Fruit fly (Drosophila melanogaster) whole organism, embryonic: ENCODE measurements around the gene spn-B.

ENCODE experiments used
- CG11456 ChIP-seq: fragments of 200-800 bp; sonication (Bioruptor generic); IDR thresholded peaks from 3 replicates; pipeline ENCODE4 v1.3.6; 2022; ENCODE audit warnings: missing biosample characterization, missing genetic modification characterization
- CG11504 ChIP-seq: fragments of 200-800 bp; sonication (Bioruptor generic); optimal IDR thresholded peaks from 3 replicates; lab custom pipeline; 2019; ENCODE audit warnings: missing biosample characterization, mild to moderate bottlenecking, missing genetic modification characterization, moderate library complexity
- CG11723 ChIP-seq: fragments of 200-800 bp; sonication (Bioruptor generic); optimal IDR thresholded peaks from 2 replicates; lab custom pipeline; 2017; ENCODE audit warnings: missing biosample characterization, mild to moderate bottlenecking, missing genetic modification characterization
- CG12104 ChIP-seq: fragments of 200-800 bp; sonication (Bioruptor generic); optimal IDR thresholded peaks from 3 replicates; lab custom pipeline; 2016; ENCODE audit warnings: missing biosample characterization, missing genetic modification characterization
- CG12942 ChIP-seq: fragments of 200-800 bp; sonication (Bioruptor generic); optimal IDR thresholded peaks from 3 replicates; lab custom pipeline; 2016; ENCODE audit warnings: missing biosample characterization, missing genetic modification characterization
- CG14050 ChIP-seq: fragments of 200-800 bp; sonication (Bioruptor generic); IDR thresholded peaks from 3 replicates; pipeline ENCODE4 v1.3.6; 2022; ENCODE audit warnings: missing biosample characterization, missing genetic modification characterization
- CG14441 ChIP-seq: fragments of 200-800 bp; sonication (Bioruptor generic); IDR thresholded peaks from 2 replicates; pipeline ENCODE4 v1.3.6; 2022; ENCODE audit warnings: missing biosample characterization, missing genetic modification characterization
- CG14710 ChIP-seq: fragments of 200-800 bp; sonication (Bioruptor generic); optimal IDR thresholded peaks from 3 replicates; lab custom pipeline; 2019; ENCODE audit warnings: missing biosample characterization, mild to moderate bottlenecking, missing genetic modification characterization, moderate library complexity
- CG15011 ChIP-seq: fragments of 200-800 bp; sonication (Bioruptor generic); optimal IDR thresholded peaks from 3 replicates; lab custom pipeline; 2018; ENCODE audit warnings: missing biosample characterization, mild to moderate bottlenecking, missing genetic modification characterization
- CG15601 ChIP-seq: fragments of 200-800 bp; sonication (Bioruptor generic); optimal IDR thresholded peaks from 3 replicates; lab custom pipeline; 2019; ENCODE audit warnings: missing biosample characterization, mild to moderate bottlenecking, missing genetic modification characterization, moderate library complexity
- CG17186 ChIP-seq: fragments of 200-800 bp; sonication (Bioruptor generic); optimal IDR thresholded peaks from 3 replicates; lab custom pipeline; 2017; ENCODE audit warnings: missing biosample characterization, missing genetic modification reagents, missing genetic modification characterization
- CG17361 ChIP-seq: fragments of 200-800 bp; sonication (Bioruptor generic); IDR thresholded peaks from 3 replicates; pipeline ENCODE4 v1.3.6; 2022; ENCODE audit warnings: missing biosample characterization, missing genetic modification characterization
- CG17612 ChIP-seq: fragments of 200-800 bp; sonication (Bioruptor generic); IDR thresholded peaks from 2 replicates; pipeline ENCODE4 v1.3.6; 2022; ENCODE audit warnings: missing biosample characterization, missing genetic modification characterization
- CG18262 ChIP-seq: fragments of 200-800 bp; optimal IDR thresholded peaks from 3 replicates; lab custom pipeline; 2019; ENCODE audit warnings: missing biosample characterization, mild to moderate bottlenecking, missing genetic modification characterization, moderate library complexity
- CG2199 ChIP-seq: fragments of 200-800 bp; sonication (Bioruptor generic); IDR thresholded peaks from 3 replicates; pipeline ENCODE4 v1.3.6; 2022; ENCODE audit warnings: missing biosample characterization, missing genetic modification characterization
- CG3726 ChIP-seq: fragments of 200-800 bp; sonication (Bioruptor generic); IDR thresholded peaks from 3 replicates; pipeline ENCODE4, ENCODE4 v1.3.6; 2022; ENCODE audit warnings: missing biosample characterization, missing genetic modification characterization
- CG5180 ChIP-seq: fragments of 200-800 bp; sonication (Bioruptor generic); optimal IDR thresholded peaks from 3 replicates; lab custom pipeline; 2017; ENCODE audit warnings: missing biosample characterization, missing genetic modification characterization, mild to moderate bottlenecking, moderate library complexity, missing genetic modification reagents
- CG5245 ChIP-seq: fragments of 200-800 bp; sonication (Bioruptor generic); optimal IDR thresholded peaks from 3 replicates; lab custom pipeline; 2016; ENCODE audit warnings: missing biosample characterization, missing genetic modification characterization
- CG6765 ChIP-seq: fragments of 200-800 bp; sonication (Bioruptor generic); optimal IDR thresholded peaks from 3 replicates; lab custom pipeline; 2017; ENCODE audit warnings: missing biosample characterization, mild to moderate bottlenecking, missing genetic modification characterization
- CG7786 ChIP-seq: fragments of 200-800 bp; sonication (Bioruptor generic); optimal IDR thresholded peaks from 2 replicates; lab custom pipeline; 2016; ENCODE audit warnings: missing biosample characterization, missing genetic modification characterization
- CG8281 ChIP-seq: fragments of 200-800 bp; sonication (Bioruptor generic); optimal IDR thresholded peaks from 2 replicates; lab custom pipeline; 2018; ENCODE audit warnings: missing biosample characterization, mild to moderate bottlenecking, missing genetic modification characterization, moderate library complexity
- CHES-1-like ChIP-seq: fragments of 200-800 bp; sonication (Bioruptor generic); optimal IDR thresholded peaks from 2 replicates; lab custom pipeline; 2016; ENCODE audit warnings: missing biosample characterization, missing genetic modification characterization
- Dek ChIP-seq: fragments of 200-800 bp; sonication (Bioruptor generic); optimal IDR thresholded peaks from 3 replicates; lab custom pipeline; 2019; ENCODE audit warnings: missing biosample characterization, mild to moderate bottlenecking, missing genetic modification characterization, moderate library complexity
- Doc2 ChIP-seq: fragments of 200-800 bp; sonication (Bioruptor generic); IDR thresholded peaks from 2 replicates; pipeline ENCODE4 v1.3.6; 2022; ENCODE audit warnings: missing biosample characterization, missing genetic modification characterization
- Eip74EF ChIP-seq, 2 experiments: fragments of 200-800 bp in 1 of 2; fragments of >200 bp in 1 of 2; sonication (Bioruptor generic) in 1 of 2; optimal IDR thresholded peaks; 2 replicates each; lab custom pipeline; 2017 to 2019; ENCODE audit warnings: missing biosample characterization in 2 of 2, missing genetic modification characterization in 2 of 2, mild to moderate bottlenecking in 1 of 2, moderate library complexity in 1 of 2
- H2.0 ChIP-seq: fragments of 200-800 bp; sonication (Bioruptor generic); IDR thresholded peaks from 2 replicates; pipeline ENCODE4 v1.3.6; 2022; ENCODE audit warnings: missing biosample characterization, missing genetic modification characterization
- Hey ChIP-seq: fragments of 200-800 bp; sonication (Bioruptor generic); optimal IDR thresholded peaks from 3 replicates; lab custom pipeline; 2018; ENCODE audit warnings: missing biosample characterization, mild to moderate bottlenecking, missing genetic modification characterization
- Lhr ChIP-seq: fragments of 200-800 bp; sonication (Bioruptor generic); optimal IDR thresholded peaks from 3 replicates; lab custom pipeline; 2017; ENCODE audit warnings: mild to moderate bottlenecking, missing biosample characterization, missing genetic modification reagents, missing genetic modification characterization
- bbx ChIP-seq: fragments of 200-800 bp; sonication (Bioruptor generic); IDR thresholded peaks from 2 replicates; pipeline ENCODE4 v1.3.6; 2022; ENCODE audit warnings: missing biosample characterization, missing genetic modification characterization; ENCODE audit not compliant: partially characterized antibody
- cas ChIP-seq: fragments of 200-800 bp; sonication (Bioruptor generic); IDR thresholded peaks from 2 replicates; pipeline ENCODE4 v1.3.6; 2022; ENCODE audit warnings: missing biosample characterization, missing genetic modification characterization
- cato ChIP-seq: fragments of 200-800 bp; sonication (Bioruptor generic); optimal IDR thresholded peaks from 2 replicates; lab custom pipeline; 2016; ENCODE audit warnings: missing biosample characterization, missing genetic modification characterization, borderline replicate concordance
- danr ChIP-seq: fragments of 200-800 bp; sonication (Bioruptor generic); IDR thresholded peaks from 2 replicates; pipeline ENCODE4 v1.3.6; 2022; ENCODE audit warnings: missing biosample characterization, missing genetic modification characterization
- dati ChIP-seq: fragments of 200-800 bp; sonication (Bioruptor generic); IDR thresholded peaks from 2 replicates; pipeline ENCODE4 v1.3.6; 2022; ENCODE audit warnings: missing biosample characterization, missing genetic modification characterization
- ems ChIP-seq: fragments of 200-800 bp; sonication (Bioruptor generic); optimal IDR thresholded peaks from 3 replicates; lab custom pipeline; 2016; ENCODE audit warnings: missing biosample characterization, missing genetic modification characterization
- fd64A ChIP-seq: fragments of 200-800 bp; sonication (Bioruptor generic); optimal IDR thresholded peaks from 3 replicates; lab custom pipeline; 2018; ENCODE audit warnings: missing biosample characterization, mild to moderate bottlenecking, missing genetic modification characterization
- gsb-n ChIP-seq: fragments of 200-800 bp; sonication (Bioruptor generic); optimal IDR thresholded peaks from 3 replicates; lab custom pipeline; 2018; ENCODE audit warnings: missing biosample characterization, mild to moderate bottlenecking, missing genetic modification characterization
- hbn ChIP-seq: fragments of 200-800 bp; sonication (Bioruptor generic); IDR thresholded peaks from 2 replicates; pipeline ENCODE4 v1.3.6; 2022; ENCODE audit warnings: missing biosample characterization, missing genetic modification characterization; ENCODE audit not compliant: partially characterized antibody
- nerfin-1 ChIP-seq: fragments of 200-800 bp; sonication (Bioruptor generic); optimal IDR thresholded peaks from 3 replicates; lab custom pipeline; 2019; ENCODE audit warnings: missing biosample characterization, mild to moderate bottlenecking, missing genetic modification characterization, moderate library complexity
- nerfin-2 ChIP-seq: fragments of 200-800 bp; sonication (Bioruptor generic); IDR thresholded peaks from 2 replicates; pipeline ENCODE4 v1.3.6; 2022; ENCODE audit warnings: missing biosample characterization, missing genetic modification characterization; ENCODE audit not compliant: partially characterized antibody
- p53 ChIP-seq: fragments of 200-800 bp; sonication (Bioruptor generic); optimal IDR thresholded peaks from 2 replicates; lab custom pipeline; 2016; ENCODE audit warnings: missing biosample characterization, missing genetic modification characterization
- pzg ChIP-seq: fragments of 200-800 bp; sonication (Bioruptor generic); optimal IDR thresholded peaks from 3 replicates; lab custom pipeline; 2018; ENCODE audit warnings: missing biosample characterization, mild to moderate bottlenecking, missing genetic modification characterization, moderate library complexity
- sc ChIP-seq, 3 experiments: fragments of >200 bp in 2 of 3; fragments of 200-800 bp in 1 of 3; sonication (Bioruptor generic) in 1 of 3; optimal IDR thresholded peaks; 2 replicates in 2 of 3; 3 replicates in 1 of 3; lab custom pipeline; 2017; ENCODE audit warnings: mild to moderate bottlenecking in 1 of 3, missing biosample characterization in 1 of 3, missing genetic modification characterization in 1 of 3, missing genetic modification reagents in 1 of 3
- seq ChIP-seq: fragments of 200-800 bp; sonication (Bioruptor generic); IDR thresholded peaks from 2 replicates; pipeline ENCODE4 v1.3.6; 2022; ENCODE audit warnings: missing biosample characterization, missing genetic modification characterization
- trh ChIP-seq: fragments of 200-800 bp; sonication (Bioruptor generic); optimal IDR thresholded peaks from 2 replicates; lab custom pipeline; 2016; ENCODE audit warnings: missing biosample characterization, missing genetic modification characterization
- tup ChIP-seq: fragments of 200-800 bp; sonication (Bioruptor generic); optimal IDR thresholded peaks from 2 replicates; lab custom pipeline; 2016; ENCODE audit warnings: missing biosample characterization, mild to moderate bottlenecking, missing genetic modification characterization, moderate library complexity
- vfl ChIP-seq: fragments of 200-800 bp; sonication (Bioruptor generic); optimal IDR thresholded peaks from 2 replicates; lab custom pipeline; 2016; ENCODE audit warnings: missing biosample characterization, missing genetic modification characterization
- wek ChIP-seq: fragments of 200-800 bp; sonication (Bioruptor generic); optimal IDR thresholded peaks from 3 replicates; lab custom pipeline; 2018; ENCODE audit warnings: missing biosample characterization, mild to moderate bottlenecking, missing genetic modification characterization, moderate library complexity
- wor ChIP-seq: fragments of 200-800 bp; sonication (Bioruptor generic); IDR thresholded peaks from 2 replicates; pipeline ENCODE4 v1.3.6; 2022; ENCODE audit warnings: missing biosample characterization, missing genetic modification characterization

Gene spn-B

DNA sequence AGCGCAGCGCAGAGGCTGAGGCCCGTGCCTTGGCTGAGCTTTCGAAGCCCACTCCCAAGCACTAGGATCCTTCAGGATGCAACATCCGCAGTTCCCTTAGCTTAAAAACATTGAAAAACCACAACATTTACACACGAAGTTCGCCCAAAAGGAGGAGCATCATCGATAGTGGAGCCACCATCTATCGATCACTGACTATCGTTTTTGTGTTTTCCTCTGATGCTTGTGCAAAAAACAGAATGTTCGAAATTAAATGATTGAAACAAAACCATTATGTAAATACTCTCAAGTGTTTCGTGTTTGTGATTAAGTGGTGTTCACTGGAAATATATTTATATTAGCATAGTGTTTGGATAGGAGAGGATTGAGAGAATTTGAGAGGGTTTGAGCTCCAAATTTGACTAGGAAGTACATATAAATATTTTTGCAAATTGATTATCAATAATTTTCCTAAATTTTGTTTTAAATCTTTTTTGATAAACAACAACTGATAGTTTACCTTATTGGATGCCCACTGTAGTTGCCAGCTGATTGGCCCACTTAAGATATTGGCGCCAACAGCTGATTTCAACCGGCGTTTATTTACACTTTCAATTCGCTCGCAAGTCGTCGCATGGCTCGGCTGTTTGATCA is at the start of gene spn-B (continued):
- TF ChIP-seq ems (GFP tag; lab: Kevin White, UChicago), result peak; percentile 64
- peak; percentile 23 for TF ChIP-seq CG12942 (GFP tag; lab: Kevin White, UChicago)
- TF ChIP-seq pzg, result no peak
- TF ChIP-seq CG12104 (GFP tag; lab: Kevin White, UChicago), result peak; percentile 61
- TF ChIP-seq nerfin-2, result no peak
- TF ChIP-seq nerfin-1 (tag; lab: Kevin White, UChicago), result peak; percentile 72
- peak; percentile 66 for TF ChIP-seq H2.0 (GFP tag; lab: Robert Waterston, UW)
- TF ChIP-seq bbx (GFP tag; lab: Robert Waterston, UW), result peak; percentile 30; the same call in 1 of the 2 replicates
- peak; percentile 100 for TF ChIP-seq CG15601 (tag; lab: Kevin White, UChicago)
- peak; percentile 69 for TF ChIP-seq Dek
- no peak for TF ChIP-seq sc (optimal IDR thresholded peaks at IDR 0.05; lab: Kevin White, UChicago)
- peak; percentile 68 for TF ChIP-seq sc (GFP tag; optimal IDR thresholded peaks at IDR 0.05; lab: Kevin White, UChicago)
- peak; percentile 39 for TF ChIP-seq CG7786 (GFP tag; lab: Kevin White, UChicago)
- peak; percentile 57; the same call in 1 of the 2 replicates for TF ChIP-seq seq
- peak; percentile 9 for TF ChIP-seq CG17186 (GFP tag; lab: Kevin White, UChicago)
- TF ChIP-seq trh (GFP tag; lab: Kevin White, UChicago), result no peak
- TF ChIP-seq CG6765 (GFP tag; lab: Kevin White, UChicago), result peak; percentile 55
- peak; percentile 37 for TF ChIP-seq tup (GFP tag; lab: Kevin White, UChicago)
- no peak; the same call in 2 of the 3 replicates for TF ChIP-seq CG14050
- no peak for TF ChIP-seq p53 (GFP tag; lab: Kevin White, UChicago)
- no peak for TF ChIP-seq Hey (tag; lab: Kevin White, UChicago)
- no peak for TF ChIP-seq CG3726 (GFP tag; lab: Robert Waterston, UW)
- peak; percentile 64 for TF ChIP-seq CG5180 (GFP tag; lab: Kevin White, UChicago)
- peak; percentile 49 for TF ChIP-seq cato
- peak; percentile 13 for TF ChIP-seq Lhr (GFP tag; lab: Kevin White, UChicago)
- no peak for TF ChIP-seq cas (GFP tag; lab: Robert Waterston, UW)
- TF ChIP-seq Doc2 (GFP tag; lab: Robert Waterston, UW), result no peak
- TF ChIP-seq CG18262 (tag; lab: Kevin White, UChicago), result peak; percentile 83
- TF ChIP-seq danr (GFP tag; lab: Robert Waterston, UW), result no peak
- peak; percentile 50 for TF ChIP-seq CG8281 (tag; lab: Kevin White, UChicago)
- peak; percentile 79 for TF ChIP-seq CG11504 (tag; lab: Kevin White, UChicago)
- peak; percentile 81 for TF ChIP-seq CG17361 (GFP tag; lab: Robert Waterston, UW)
- peak; percentile 76 for TF ChIP-seq CG14710 (tag; lab: Kevin White, UChicago)
- no peak; the same call in 1 of the 2 replicates for TF ChIP-seq hbn (GFP tag; lab: Robert Waterston, UW)
- TF ChIP-seq wor (GFP tag; lab: Robert Waterston, UW), result peak; percentile 33; the same call in 1 of the 2 replicates
- peak; percentile 25 for TF ChIP-seq CG5245 (GFP tag; lab: Kevin White, UChicago)
- peak; percentile 13; the same call in 1 of the 2 replicates for TF ChIP-seq CG17612 (GFP tag; lab: Robert Waterston, UW)
- peak; percentile 56; the same call in 1 of the 3 replicates for TF ChIP-seq CG11456 (GFP tag; lab: Robert Waterston, UW)
- TF ChIP-seq gsb-n (tag; lab: Kevin White, UChicago), result peak; percentile 64
- TF ChIP-seq wek (GFP tag; lab: Kevin White, UChicago), result no peak
- TF ChIP-seq Eip74EF (GFP tag; optimal IDR thresholded peaks at IDR 0.05; lab: Kevin White, UChicago), result peak in 1 of 2 experiments; percentile 74
- no peak for TF ChIP-seq CG2199
- no peak for TF ChIP-seq CHES-1-like (GFP tag; lab: Kevin White, UChicago)
- TF ChIP-seq CG14441 (GFP tag; lab: Robert Waterston, UW), result peak; percentile 67
- no peak for TF ChIP-seq vfl (GFP tag; lab: Kevin White, UChicago)
- TF ChIP-seq CG15011 (GFP tag; lab: Kevin White, UChicago), result peak; percentile 67
- TF ChIP-seq CG11723 (GFP tag; lab: Kevin White, UChicago), result peak; percentile 53
- no peak for TF ChIP-seq dati (GFP tag; lab: Robert Waterston, UW)
- TF ChIP-seq fd64A (GFP tag; lab: Kevin White, UChicago), result no peak
